Worm (Caenorhabditis elegans) whole organism, L4 larva: ENCODE measurements around the gene mogs-1.

ENCODE experiments used
- F37D6.2 ChIP-seq: sonication (generic microtip); optimal IDR thresholded peaks from 2 replicates; lab custom pipeline; 2016; ENCODE audit warnings: mild to moderate bottlenecking, missing genetic modification characterization, missing compliant biosample characterization
- F44E2.7 ChIP-seq: fragments of 200-800 bp; sonication (Bioruptor generic); IDR thresholded peaks from 2 replicates; pipeline ENCODE4 v2.1.2; 2022; ENCODE audit warnings: missing genetic modification characterization, missing compliant biosample characterization
- T20F7.1 ChIP-seq: fragments of 200-800 bp; sonication (Bioruptor generic); optimal IDR thresholded peaks from 2 replicates; lab custom pipeline; 2018; ENCODE audit warnings: mild to moderate bottlenecking, missing genetic modification characterization, missing compliant biosample characterization
- T26A8.4 ChIP-seq: fragments of 200-800 bp; sonication (Bioruptor generic); IDR thresholded peaks from 2 replicates; pipeline ENCODE4 v1.3.6; 2022; ENCODE audit warnings: missing genetic modification characterization, missing compliant biosample characterization
- Y48G9A.11 ChIP-seq: fragments of 200-800 bp; sonication (Bioruptor generic); IDR thresholded peaks from 2 replicates; pipeline ENCODE4 v1.3.6; 2022; ENCODE audit warnings: missing genetic modification reagents, missing genetic modification characterization, missing compliant biosample characterization
- ZK337.2 ChIP-seq: fragments of 200-800 bp; sonication (Bioruptor generic); IDR thresholded peaks from 2 replicates; pipeline ENCODE4 v1.3.6; 2022; ENCODE audit warnings: missing genetic modification reagents, missing genetic modification characterization, missing compliant biosample characterization
- aha-1 ChIP-seq: fragments of 150-350 bp; peaks from one replicate; lab custom pipeline; 2014; ENCODE audit warnings: missing biosample characterization, missing genetic modification characterization
- aly-2 ChIP-seq: sonication (generic microtip); optimal IDR thresholded peaks from 2 replicates; lab custom pipeline; 2018; ENCODE audit warnings: missing biosample characterization, missing genetic modification characterization
- ceh-32 ChIP-seq: sonication (generic microtip); optimal IDR thresholded peaks from 2 replicates; lab custom pipeline; 2016; ENCODE audit warnings: mild to moderate bottlenecking, missing genetic modification characterization, missing compliant biosample characterization; ENCODE audit not compliant: poor library complexity
- ctbp-1 ChIP-seq: fragments of 200-800 bp; sonication (Bioruptor generic); IDR thresholded peaks from 2 replicates; pipeline ENCODE4 v1.3.6; 2022; ENCODE audit warnings: missing genetic modification reagents, missing genetic modification characterization, missing compliant biosample characterization
- daf-12 ChIP-seq: fragments of 150-350 bp; optimal IDR thresholded peaks from 2 replicates; lab custom pipeline; 2014; ENCODE audit warnings: missing biosample characterization, missing genetic modification reagents, missing genetic modification characterization
- daf-16 ChIP-seq, 3 experiments: sonication (generic microtip); optimal IDR thresholded peaks; 2 replicates each; lab custom pipeline; 2016 to 2017; ENCODE audit warnings: missing genetic modification characterization in 3 of 3, missing genetic modification reagents in 3 of 3, mild to moderate bottlenecking in 2 of 3, missing compliant biosample characterization in 2 of 3, missing biosample characterization in 1 of 3, moderate library complexity in 1 of 3
- dmd-8 ChIP-seq: fragments of 200-800 bp; sonication (Bioruptor generic); IDR thresholded peaks from 2 replicates; pipeline ENCODE4 v1.3.6; 2022; ENCODE audit warnings: missing genetic modification characterization, missing compliant biosample characterization
- duxl-1 ChIP-seq: sonication (generic microtip); optimal IDR thresholded peaks from 2 replicates; lab custom pipeline; 2016; ENCODE audit warnings: mild to moderate bottlenecking, missing genetic modification characterization, moderate library complexity, missing compliant biosample characterization; ENCODE audit not compliant: poor library complexity
- fkh-10 ChIP-seq: fragments of 150-350 bp; optimal IDR thresholded peaks from 2 replicates; lab custom pipeline; 2014; ENCODE audit warnings: missing biosample characterization, missing genetic modification reagents, missing genetic modification characterization
- fos-1 ChIP-seq: fragments of 150-350 bp; optimal IDR thresholded peaks from 2 replicates; lab custom pipeline; 2014; ENCODE audit warnings: missing biosample characterization, missing genetic modification characterization
- gei-8 ChIP-seq: fragments of 200-800 bp; sonication (Bioruptor generic); optimal IDR thresholded peaks from 2 replicates; lab custom pipeline; 2018; ENCODE audit warnings: mild to moderate bottlenecking, missing genetic modification characterization, missing compliant biosample characterization
- hlh-11 ChIP-seq: fragments of 200-800 bp; sonication (Bioruptor generic); optimal IDR thresholded peaks from 2 replicates; lab custom pipeline; 2018; ENCODE audit warnings: mild to moderate bottlenecking, missing genetic modification characterization, missing compliant biosample characterization
- hlh-30 ChIP-seq: sonication (generic microtip); optimal IDR thresholded peaks from 2 replicates; lab custom pipeline; 2017; ENCODE audit warnings: antibody characterized with exemption, mild to moderate bottlenecking, missing genetic modification characterization, missing compliant biosample characterization; ENCODE audit not compliant: insufficient read depth
- lin-39 ChIP-seq: fragments of 150-350 bp; optimal IDR thresholded peaks from 2 replicates; lab custom pipeline; 2014; ENCODE audit warnings: missing biosample characterization, missing genetic modification reagents, missing genetic modification characterization
- lsy-2 ChIP-seq, 2 experiments: fragments of 150-350 bp in 1 of 2; sonication (generic microtip) in 1 of 2; optimal IDR thresholded peaks; 2 replicates each; lab custom pipeline; 2014 to 2017; ENCODE audit warnings: missing biosample characterization in 2 of 2, missing genetic modification characterization in 2 of 2
- mdt-29 ChIP-seq: fragments of 200-800 bp; sonication (Bioruptor generic); IDR thresholded peaks from 2 replicates; pipeline ENCODE4 v1.3.6; 2022; ENCODE audit warnings: missing genetic modification reagents, missing genetic modification characterization, missing compliant biosample characterization
- mep-1 ChIP-seq: fragments of 150-350 bp; sonication (generic microtip); optimal IDR thresholded peaks from 3 replicates; lab custom pipeline; 2014; ENCODE audit warnings: missing biosample characterization, missing genetic modification characterization
- mes-2 ChIP-seq: sonication (generic microtip); optimal IDR thresholded peaks from 2 replicates; lab custom pipeline; 2016; ENCODE audit warnings: missing genotype, mild to moderate bottlenecking, missing genetic modification characterization, missing compliant biosample characterization; ENCODE audit not compliant: poor library complexity, severe bottlenecking
- mxl-2 ChIP-seq: fragments of 200-800 bp; sonication (Bioruptor generic); conservative IDR thresholded peaks from 2 replicates; pipeline ENCODE4 v1.3.6; 2022; ENCODE audit warnings: missing genetic modification reagents, missing genetic modification characterization, missing compliant biosample characterization
- nhr-11 ChIP-seq: fragments of 150-350 bp; optimal IDR thresholded peaks from 2 replicates; lab custom pipeline; 2014; ENCODE audit warnings: missing biosample characterization, missing genetic modification characterization
- nhr-25 ChIP-seq: sonication (generic microtip); optimal IDR thresholded peaks from 2 replicates; lab custom pipeline; 2017; ENCODE audit warnings: missing genetic modification characterization, mild to moderate bottlenecking, missing compliant biosample characterization, antibody characterized with exemption, moderate library complexity, borderline replicate concordance; ENCODE audit not compliant: insufficient read depth
- nhr-28 ChIP-seq: fragments of 150-350 bp; optimal IDR thresholded peaks from 2 replicates; lab custom pipeline; 2014; ENCODE audit warnings: missing biosample characterization, missing genetic modification characterization
- nhr-42 ChIP-seq: fragments of 200-800 bp; sonication (Bioruptor generic); IDR thresholded peaks from 2 replicates; pipeline ENCODE4 v1.3.6; 2022; ENCODE audit warnings: missing genetic modification characterization, missing compliant biosample characterization
- nhr-76 ChIP-seq: fragments of 150-350 bp; optimal IDR thresholded peaks from 2 replicates; lab custom pipeline; 2014; ENCODE audit warnings: missing biosample characterization, missing genetic modification characterization
- pha-4 ChIP-seq, 2 experiments: fragments of 150-350 bp in 1 of 2; fragments of 200-800 bp in 1 of 2; sonication (Bioruptor generic) in 1 of 2; IDR thresholded peaks in 1 of 2; optimal IDR thresholded peaks in 1 of 2; 2 replicates each; pipeline versions ENCODE4 v1.3.6 to Lab custom; 2014 to 2022; ENCODE audit warnings: missing genetic modification characterization in 2 of 2, missing genetic modification reagents in 2 of 2, missing biosample characterization in 1 of 2, missing compliant biosample characterization in 1 of 2
- pqm-1 ChIP-seq: sonication (generic microtip); optimal IDR thresholded peaks from 2 replicates; lab custom pipeline; 2017; ENCODE audit warnings: missing biosample characterization, missing genetic modification characterization
- rbr-2 ChIP-seq: sonication (generic microtip); optimal IDR thresholded peaks from 2 replicates; lab custom pipeline; 2016; ENCODE audit warnings: missing genotype, missing genetic modification characterization, missing compliant biosample characterization
- sdz-12 ChIP-seq: fragments of 200-800 bp; sonication (Bioruptor generic); optimal IDR thresholded peaks from 2 replicates; lab custom pipeline; 2018; ENCODE audit warnings: mild to moderate bottlenecking, missing genetic modification characterization, missing compliant biosample characterization
- set-16 ChIP-seq: fragments of 200-800 bp; sonication (Bioruptor generic); IDR thresholded peaks from 2 replicates; pipeline ENCODE4 v1.3.6; 2022; ENCODE audit warnings: missing genetic modification reagents, missing genetic modification characterization, missing compliant biosample characterization
- snpc-1.2 ChIP-seq: fragments of 200-800 bp; sonication (Bioruptor generic); IDR thresholded peaks from 2 replicates; pipeline ENCODE4 v1.3.6; 2022; ENCODE audit warnings: missing genetic modification reagents, missing genetic modification characterization, missing compliant biosample characterization
- unc-130 ChIP-seq: sonication (generic microtip); optimal IDR thresholded peaks from 2 replicates; lab custom pipeline; 2016; ENCODE audit warnings: missing genetic modification reagents, missing genetic modification characterization, missing compliant biosample characterization
- unc-62 ChIP-seq, 3 experiments: fragments of 150-350 bp in 1 of 3; sonication (generic microtip); optimal IDR thresholded peaks in 2 of 3; peaks in 1 of 3; 1 replicate in 1 of 3; 2 replicates in 2 of 3; lab custom pipeline; 2014 to 2017; ENCODE audit warnings: missing biosample characterization in 3 of 3, missing genetic modification characterization in 3 of 3, missing genetic modification reagents in 3 of 3, missing genotype in 1 of 3
- zfp-3 ChIP-seq: fragments of 200-800 bp; sonication (Bioruptor generic); conservative IDR thresholded peaks from 2 replicates; pipeline ENCODE4 v1.3.6; 2022; ENCODE audit warnings: missing genetic modification reagents, missing genetic modification characterization, missing compliant biosample characterization
- zip-2 ChIP-seq: fragments of 150-350 bp; optimal IDR thresholded peaks from 2 replicates; lab custom pipeline; 2014; ENCODE audit warnings: missing biosample characterization, missing genetic modification characterization

mogs-1 gene

ce11 chrIV:10985568-10986035 lies 36.1 kb downstream of the mogs-1 start, which contains the start of gene cyb-2.1:
Gene cyb-2.1 (plus strand): TSS chrIV:10985985.
- TF ChIP-seq rbr-2 (tag; lab: Kevin White, UChicago) = no peak
- TF ChIP-seq unc-130 = peak; percentile 7

ce11 chrIV:10981761-10982160 lies 40.0 kb downstream of the mogs-1 start, which contains the start of gene Y43E12A.2:
Gene Y43E12A.2 (plus strand): TSS chrIV:10982061.
- TF ChIP-seq nhr-76 (tag; lab: Kevin White, UChicago) (no peak), dmd-8 (GFP tag; lab: Robert Waterston, UW) (no peak), snpc-1.2 (no peak), mdt-29 (no peak), F37D6.2 (no peak), F44E2.7 (GFP tag; lab: Robert Waterston, UW) (no peak), pqm-1 (no peak), mxl-2 (GFP tag; lab: Robert Waterston, UW) (no peak), fos-1 (tag; lab: Kevin White, UChicago) (no peak), duxl-1 (tag; lab: Kevin White, UChicago) (no peak), nhr-42 (no peak), ZK337.2 (no peak)
- TF ChIP-seq, all 104 proteins: peak for 0

- TF ChIP-seq nhr-25 (tag; lab: Kevin White, UChicago) (no peak), daf-16 (GFP tag; optimal IDR thresholded peaks at IDR 0.05; lab: Kevin White, UChicago) (no peak), daf-16 (tag; optimal IDR thresholded peaks at IDR 0.05; lab: Kevin White, UChicago) (peak; percentile 22), lsy-2 (tag; optimal IDR thresholded peaks at IDR 0.05; lab: Kevin White, UChicago) (no peak), aly-2 (tag; lab: Kevin White, UChicago) (no peak), daf-12 (tag; lab: Kevin White, UChicago) (no peak), gei-8 (GFP tag; lab: Kevin White, UChicago) (no peak), ceh-32 (tag; lab: Kevin White, UChicago) (no peak), mes-2 (tag; lab: Kevin White, UChicago) (no peak), Y48G9A.11 (GFP tag; lab: Robert Waterston, UW) (no peak), T20F7.1 (GFP tag; lab: Kevin White, UChicago) (no peak), hlh-30 (tag; lab: Kevin White, UChicago) (peak; percentile 4), T26A8.4 (no peak)
Measured at ce11 chrIV:10980628-10981027, 41.1 kb downstream of the mogs-1 start.

- peak; percentile 63; the same call in 1 of the 2 replicates for TF ChIP-seq ctbp-1 (GFP tag; lab: Robert Waterston, UW)
- TF ChIP-seq lsy-2 (tag; optimal IDR thresholded peaks at IDR 0.05; lab: Kevin White, UChicago) = peak in 1 of 2 experiments; percentile 13
- TF ChIP-seq T20F7.1 (GFP tag; lab: Kevin White, UChicago) = no peak
- peak in 1 of 2 experiments; percentile 94 for TF ChIP-seq unc-62 (GFP tag; optimal IDR thresholded peaks at IDR 0.05 in 1 of 2; lab: Kevin White, UChicago)
- no peak for TF ChIP-seq unc-62 (tag; optimal IDR thresholded peaks at IDR 0.05; lab: Kevin White, UChicago)
- peak; percentile 25 for TF ChIP-seq aha-1
- no peak for TF ChIP-seq lin-39 (tag; lab: Kevin White, UChicago)
- TF ChIP-seq hlh-11 (tag; lab: Kevin White, UChicago) = peak; percentile 46
- TF ChIP-seq hlh-30 (tag; lab: Kevin White, UChicago) = peak; percentile 45
- TF ChIP-seq zip-2 (tag; lab: Kevin White, UChicago) = no peak
- no peak for TF ChIP-seq nhr-11 (tag; lab: Kevin White, UChicago)
- peak; percentile 10 for TF ChIP-seq mes-2 (tag; lab: Kevin White, UChicago)
- peak; percentile 2 for TF ChIP-seq nhr-28 (tag; lab: Kevin White, UChicago)
- no peak for TF ChIP-seq zfp-3 (GFP tag; lab: Robert Waterston, UW)
- TF ChIP-seq fkh-10 = peak; percentile 46
- TF ChIP-seq mep-1 = peak; percentile 22
- TF ChIP-seq set-16 (GFP tag; lab: Robert Waterston, UW) = no peak
- no peak for TF ChIP-seq pha-4 (GFP tag; IDR thresholded peaks at IDR 0.05; lab: Robert Waterston, UW)
- no peak for TF ChIP-seq pha-4 (tag; optimal IDR thresholded peaks at IDR 0.05; lab: Kevin White, UChicago)
- no peak for TF ChIP-seq sdz-12 (GFP tag; lab: Kevin White, UChicago)
- TF ChIP-seq ZK337.2 = no peak
Measured at ce11 chrIV:10979689-10980088, 42.0 kb downstream of the mogs-1 start.
